Fruit fly (Drosophila melanogaster) whole organism, embryonic: ENCODE results near the gene Sqor.

Source experiments
- Adf1 ChIP-seq: fragments of 200-800 bp; sonication (Bioruptor generic); IDR thresholded peaks from 2 replicates; pipeline ENCODE4 v1.3.6; 2022; ENCODE audit warnings: missing biosample characterization, missing genetic modification characterization
- Atf3 ChIP-seq: fragments of 200-800 bp; sonication (Bioruptor generic); optimal IDR thresholded peaks from 3 replicates; lab custom pipeline; 2016; ENCODE audit warnings: missing biosample characterization, missing genetic modification characterization
- Atf6 ChIP-seq: fragments of 200-800 bp; sonication (Bioruptor generic); IDR thresholded peaks from 2 replicates; pipeline ENCODE4 v1.3.6; 2022; ENCODE audit warnings: missing biosample characterization, missing genetic modification characterization
- BEAF-32 ChIP-seq: fragments of 200-800 bp; sonication (Bioruptor generic); optimal IDR thresholded peaks from 3 replicates; lab custom pipeline; 2017; ENCODE audit warnings: missing biosample characterization, missing genetic modification characterization, mild to moderate bottlenecking, moderate library complexity, missing genetic modification reagents
- CG10543 ChIP-seq: fragments of 200-800 bp; sonication (Bioruptor generic); optimal IDR thresholded peaks from 3 replicates; lab custom pipeline; 2017; ENCODE audit warnings: missing biosample characterization, mild to moderate bottlenecking, missing genetic modification characterization, moderate library complexity
- CG11696 ChIP-seq: fragments of 200-800 bp; sonication (Bioruptor generic); IDR thresholded peaks from 2 replicates; pipeline ENCODE4 v1.3.6; 2022; ENCODE audit warnings: missing biosample characterization, missing genetic modification characterization
- CG11723 ChIP-seq: fragments of 200-800 bp; sonication (Bioruptor generic); optimal IDR thresholded peaks from 2 replicates; lab custom pipeline; 2017; ENCODE audit warnings: missing biosample characterization, mild to moderate bottlenecking, missing genetic modification characterization
- CG12071 ChIP-seq: fragments of 200-800 bp; sonication (Bioruptor generic); optimal IDR thresholded peaks from 3 replicates; lab custom pipeline; 2018; ENCODE audit warnings: missing biosample characterization, mild to moderate bottlenecking, missing genetic modification characterization
- CG12391 ChIP-seq: fragments of 200-800 bp; sonication (Bioruptor generic); optimal IDR thresholded peaks from 3 replicates; lab custom pipeline; 2018; ENCODE audit warnings: missing biosample characterization, mild to moderate bottlenecking, missing genetic modification characterization, moderate library complexity
- CG12769 ChIP-seq: fragments of 200-800 bp; sonication (Bioruptor generic); optimal IDR thresholded peaks from 2 replicates; lab custom pipeline; 2019; ENCODE audit warnings: missing biosample characterization, mild to moderate bottlenecking, missing genetic modification characterization, moderate library complexity
- CG1529 ChIP-seq: fragments of 200-800 bp; sonication (Bioruptor generic); optimal IDR thresholded peaks from 3 replicates; lab custom pipeline; 2018; ENCODE audit warnings: missing biosample characterization, missing genetic modification characterization
- CG16779 ChIP-seq: fragments of 200-800 bp; sonication (Bioruptor generic); IDR thresholded peaks from 2 replicates; pipeline ENCODE4 v1.3.6; 2022; ENCODE audit warnings: missing biosample characterization, missing genetic modification characterization
- CG30431 ChIP-seq: fragments of 200-800 bp; sonication (Bioruptor generic); optimal IDR thresholded peaks from 2 replicates; lab custom pipeline; 2017; ENCODE audit warnings: missing biosample characterization, missing genetic modification characterization
- CG32772 ChIP-seq: fragments of 200-800 bp; sonication (Bioruptor generic); IDR thresholded peaks from 2 replicates; pipeline ENCODE4 v1.3.6; 2022; ENCODE audit warnings: missing biosample characterization, missing genetic modification characterization
- CG6683 ChIP-seq: fragments of 200-800 bp; sonication (Bioruptor generic); optimal IDR thresholded peaks from 2 replicates; lab custom pipeline; 2017; ENCODE audit warnings: missing biosample characterization, mild to moderate bottlenecking, missing genetic modification characterization, missing genetic modification reagents
- CG6791 ChIP-seq: fragments of 200-800 bp; sonication (Bioruptor generic); IDR thresholded peaks from 3 replicates; pipeline ENCODE4 v1.3.6; 2022; ENCODE audit warnings: missing biosample characterization, missing genetic modification characterization; ENCODE audit not compliant: partially characterized antibody
- CG7271 ChIP-seq: fragments of 200-800 bp; sonication (Bioruptor generic); optimal IDR thresholded peaks from 2 replicates; lab custom pipeline; 2018; ENCODE audit warnings: missing biosample characterization, mild to moderate bottlenecking, missing genetic modification characterization, moderate library complexity
- CG7357 ChIP-seq: fragments of 200-800 bp; sonication (Bioruptor generic); IDR thresholded peaks from 3 replicates; pipeline ENCODE4 v1.3.6; 2022; ENCODE audit warnings: missing biosample characterization, missing genetic modification characterization
- CG8944 ChIP-seq: fragments of 200-800 bp; sonication (Bioruptor generic); optimal IDR thresholded peaks from 3 replicates; lab custom pipeline; 2016; ENCODE audit warnings: missing biosample characterization, missing genetic modification characterization
- CG9727 ChIP-seq: fragments of 200-800 bp; sonication (Bioruptor generic); optimal IDR thresholded peaks from 3 replicates; lab custom pipeline; 2017; ENCODE audit warnings: missing biosample characterization, mild to moderate bottlenecking, missing genetic modification characterization
- CG9817 ChIP-seq: fragments of 200-800 bp; sonication (Bioruptor generic); optimal IDR thresholded peaks from 2 replicates; lab custom pipeline; 2018; ENCODE audit warnings: missing biosample characterization, mild to moderate bottlenecking, missing genetic modification characterization, moderate library complexity
- CTCF ChIP-seq: fragments of 200-800 bp; sonication (Bioruptor generic); optimal IDR thresholded peaks from 2 replicates; lab custom pipeline; 2017; ENCODE audit warnings: missing biosample characterization, mild to moderate bottlenecking, missing genetic modification characterization, moderate library complexity
- CrebB ChIP-seq: fragments of 200-800 bp; sonication (Bioruptor generic); optimal IDR thresholded peaks from 3 replicates; lab custom pipeline; 2018; ENCODE audit warnings: missing biosample characterization, mild to moderate bottlenecking, missing genetic modification characterization
- D19B ChIP-seq: fragments of 200-800 bp; sonication (Bioruptor generic); optimal IDR thresholded peaks from 2 replicates; lab custom pipeline; 2017; ENCODE audit warnings: missing biosample characterization, mild to moderate bottlenecking, missing genetic modification characterization
- Doc3 ChIP-seq: fragments of 200-800 bp; sonication (Bioruptor generic); IDR thresholded peaks from 3 replicates; pipeline ENCODE4 v1.3.6; 2022; ENCODE audit warnings: missing biosample characterization, missing genetic modification characterization; ENCODE audit not compliant: partially characterized antibody
- HLH3B ChIP-seq: fragments of 200-800 bp; sonication (Bioruptor generic); IDR thresholded peaks from 2 replicates; pipeline ENCODE4 v1.3.6; 2022; ENCODE audit warnings: missing biosample characterization, missing genetic modification characterization
- HLHmδ ChIP-seq: fragments of 200-800 bp; sonication (Bioruptor generic); optimal IDR thresholded peaks from 2 replicates; lab custom pipeline; 2018; ENCODE audit warnings: missing biosample characterization, mild to moderate bottlenecking, missing genetic modification characterization, moderate library complexity
- HmgZ ChIP-seq: fragments of 200-800 bp; sonication (Bioruptor generic); optimal IDR thresholded peaks from 2 replicates; lab custom pipeline; 2018; ENCODE audit warnings: missing biosample characterization, mild to moderate bottlenecking, missing genetic modification characterization
- Kr ChIP-seq: fragments of 200-800 bp; sonication (Bioruptor generic); optimal IDR thresholded peaks from 2 replicates; lab custom pipeline; 2017; ENCODE audit warnings: missing biosample characterization, mild to moderate bottlenecking, missing genetic modification characterization
- Med ChIP-seq: fragments of 200-800 bp; sonication (Bioruptor generic); peaks from one replicate; lab custom pipeline; 2016; ENCODE audit warnings: missing biosample characterization, missing genetic modification characterization, mild to moderate bottlenecking, inconsistent platforms, moderate library complexity
- Mes4 ChIP-seq: fragments of 200-800 bp; sonication (Bioruptor generic); optimal IDR thresholded peaks from 2 replicates; lab custom pipeline; 2016; ENCODE audit warnings: missing biosample characterization, missing genetic modification characterization
- Rx ChIP-seq: fragments of 200-800 bp; sonication (Bioruptor generic); IDR thresholded peaks from 2 replicates; pipeline ENCODE4 v1.3.6; 2022; ENCODE audit warnings: missing biosample characterization, missing genetic modification characterization
- Vsx1 ChIP-seq: fragments of 200-800 bp; sonication (Bioruptor generic); optimal IDR thresholded peaks from 2 replicates; lab custom pipeline; 2017; ENCODE audit warnings: missing biosample characterization, mild to moderate bottlenecking, missing genetic modification characterization, missing genetic modification reagents
- cato ChIP-seq: fragments of 200-800 bp; sonication (Bioruptor generic); optimal IDR thresholded peaks from 2 replicates; lab custom pipeline; 2016; ENCODE audit warnings: missing biosample characterization, missing genetic modification characterization, borderline replicate concordance
- dimm ChIP-seq: fragments of 200-800 bp; sonication (Bioruptor generic); IDR thresholded peaks from 2 replicates; pipeline ENCODE4 v1.3.6; 2022; ENCODE audit warnings: missing biosample characterization, missing genetic modification characterization
- dm ChIP-seq: fragments of 200-800 bp; sonication (Bioruptor generic); optimal IDR thresholded peaks from 3 replicates; lab custom pipeline; 2016; ENCODE audit warnings: missing biosample characterization, missing genetic modification characterization
- eve ChIP-seq, 2 experiments: fragments of >200 bp; optimal IDR thresholded peaks; 2 replicates each; lab custom pipeline; 2017; ENCODE audit warnings: missing biosample characterization in 2 of 2, missing genetic modification characterization in 2 of 2
- exex ChIP-seq: fragments of 200-800 bp; sonication (Bioruptor generic); optimal IDR thresholded peaks from 4 replicates; lab custom pipeline; 2018; ENCODE audit warnings: missing biosample characterization, mild to moderate bottlenecking, missing genetic modification characterization, moderate library complexity
- gce ChIP-seq: fragments of 200-800 bp; sonication (Bioruptor generic); IDR thresholded peaks from 3 replicates; pipeline ENCODE4 v1.3.6; 2022; ENCODE audit warnings: missing biosample characterization, missing genetic modification characterization
- grau ChIP-seq: fragments of 200-800 bp; optimal IDR thresholded peaks from 3 replicates; lab custom pipeline; 2019; ENCODE audit warnings: missing biosample characterization, mild to moderate bottlenecking, missing genetic modification characterization, moderate library complexity
- grn ChIP-seq: fragments of 200-800 bp; sonication (Bioruptor generic); optimal IDR thresholded peaks from 3 replicates; lab custom pipeline; 2017; ENCODE audit warnings: missing biosample characterization, missing genetic modification characterization
- gsb-n ChIP-seq: fragments of 200-800 bp; sonication (Bioruptor generic); optimal IDR thresholded peaks from 3 replicates; lab custom pipeline; 2018; ENCODE audit warnings: missing biosample characterization, mild to moderate bottlenecking, missing genetic modification characterization
- hbn ChIP-seq: fragments of 200-800 bp; sonication (Bioruptor generic); IDR thresholded peaks from 2 replicates; pipeline ENCODE4 v1.3.6; 2022; ENCODE audit warnings: missing biosample characterization, missing genetic modification characterization; ENCODE audit not compliant: partially characterized antibody
- luna ChIP-seq: fragments of 200-800 bp; sonication (Bioruptor generic); optimal IDR thresholded peaks from 2 replicates; lab custom pipeline; 2016; ENCODE audit warnings: missing biosample characterization, missing genetic modification characterization
- maf-S ChIP-seq: fragments of 200-800 bp; sonication (Bioruptor generic); optimal IDR thresholded peaks from 2 replicates; lab custom pipeline; 2016; ENCODE audit warnings: missing biosample characterization, missing genetic modification characterization
- pho ChIP-seq: fragments of 200-800 bp; sonication (Bioruptor generic); optimal IDR thresholded peaks from 2 replicates; lab custom pipeline; 2016; ENCODE audit warnings: missing biosample characterization, missing genetic modification characterization
- pita ChIP-seq: fragments of 200-800 bp; sonication (Bioruptor generic); optimal IDR thresholded peaks from 2 replicates; lab custom pipeline; 2017; ENCODE audit warnings: missing biosample characterization, mild to moderate bottlenecking, missing genetic modification characterization
- sqz ChIP-seq: fragments of 200-800 bp; sonication (Bioruptor generic); optimal IDR thresholded peaks from 3 replicates; lab custom pipeline; 2018; ENCODE audit warnings: missing biosample characterization, mild to moderate bottlenecking, missing genetic modification characterization
- tap ChIP-seq: fragments of 200-800 bp; optimal IDR thresholded peaks from 3 replicates; lab custom pipeline; 2019; ENCODE audit warnings: missing biosample characterization, mild to moderate bottlenecking, missing genetic modification characterization, moderate library complexity
- ttk ChIP-seq: fragments of 200-800 bp; sonication (Bioruptor generic); IDR thresholded peaks from 2 replicates; pipeline ENCODE4 v2.1.2; 2022; ENCODE audit warnings: missing biosample characterization, missing genetic modification characterization
- tx ChIP-seq: fragments of 200-800 bp; sonication (Bioruptor generic); optimal IDR thresholded peaks from 2 replicates; lab custom pipeline; 2016; ENCODE audit warnings: missing biosample characterization, missing genetic modification characterization
- wor ChIP-seq: fragments of 200-800 bp; sonication (Bioruptor generic); IDR thresholded peaks from 2 replicates; pipeline ENCODE4 v1.3.6; 2022; ENCODE audit warnings: missing biosample characterization, missing genetic modification characterization

Gene Sqor

dm6 chr3L:4282627-4283026, 42.7 kb downstream of the Sqor start, which contains the start of gene CG11583 (continued):
- TF ChIP-seq HmgZ (tag; lab: Kevin White, UChicago) (peak; percentile 52), Mes4 (GFP tag; lab: Kevin White, UChicago) (no peak), CG7271 (tag; lab: Kevin White, UChicago) (no peak), Rx (GFP tag; lab: Robert Waterston, UW) (no peak), BEAF-32 (GFP tag; lab: Kevin White, UChicago) (peak; percentile 35), luna (no peak), HLH3B (GFP tag; lab: Robert Waterston, UW) (no peak), ttk (GFP tag; lab: Robert Waterston, UW) (no peak), CG12769 (tag; lab: Kevin White, UChicago) (no peak), CG11696 (GFP tag; lab: Robert Waterston, UW) (no peak), dimm (GFP tag; lab: Robert Waterston, UW) (no peak), Med (GFP tag; lab: Kevin White, UChicago) (peak; percentile 93), maf-S (GFP tag; lab: Kevin White, UChicago) (peak; percentile 34), CG12391 (tag; lab: Kevin White, UChicago) (peak; percentile 48), D19B (GFP tag; lab: Kevin White, UChicago) (no peak), CG1529 (no peak), grn (GFP tag; lab: Kevin White, UChicago) (no peak), CG8944 (GFP tag; lab: Kevin White, UChicago) (peak; percentile 45), CG16779 (0 out of 2 replicates have a peak, but pooled peaks have one; percentile 2), tx (GFP tag; lab: Kevin White, UChicago) (peak; percentile 20), Vsx1 (no peak), gce (GFP tag; lab: Robert Waterston, UW) (no peak), hbn (GFP tag; lab: Robert Waterston, UW) (no peak), tap (tag; lab: Kevin White, UChicago) (no peak), sqz (GFP tag; lab: Kevin White, UChicago) (no peak), CG12071 (GFP tag; lab: Kevin White, UChicago) (no peak), cato (no peak), HLHmδ (GFP tag; lab: Kevin White, UChicago) (no peak), Atf6 (GFP tag; lab: Robert Waterston, UW) (no peak), CG30431 (no peak), gsb-n (tag; lab: Kevin White, UChicago) (no peak), CG6791 (GFP tag; lab: Robert Waterston, UW) (no peak), CTCF (GFP tag; lab: Kevin White, UChicago) (peak; percentile 36), grau (tag; lab: Kevin White, UChicago) (no peak), CG9727 (GFP tag; lab: Kevin White, UChicago) (no peak), CG11723 (GFP tag; lab: Kevin White, UChicago) (no peak), Doc3 (GFP tag; lab: Robert Waterston, UW) (no peak), CG10543 (GFP tag; lab: Kevin White, UChicago) (no peak), CG7357 (no peak), CG9817 (tag; lab: Kevin White, UChicago) (no peak), Adf1 (GFP tag; lab: Robert Waterston, UW) (no peak), dm (GFP tag; lab: Kevin White, UChicago) (peak; percentile 99), wor (no peak), Kr (GFP tag; lab: Kevin White, UChicago) (no peak), exex (no peak), CrebB (no peak), eve (GFP tag; optimal IDR thresholded peaks at IDR 0.05; lab: Kevin White, UChicago) (no peak), CG32772 (no peak), CG6683 (GFP tag; lab: Kevin White, UChicago) (no peak), pita (no peak), Atf3 (GFP tag; lab: Kevin White, UChicago) (no peak), pho (GFP tag; lab: Kevin White, UChicago) (peak; percentile 60)
